Worm (Caenorhabditis elegans) whole organism, L1 larva: ENCODE measurements around the gene lgc-44.
A peak's percentile ranks its signal among the peaks of the same experiment; 100 is the strongest.

Source experiments
- C16A3.4 ChIP-seq: fragments of 150-350 bp; optimal IDR thresholded peaks from 2 replicates; lab custom pipeline; 2014; ENCODE audit warnings: missing biosample characterization, missing genetic modification characterization
- alr-1 ChIP-seq: fragments of 200-800 bp; sonication (Bioruptor generic); optimal IDR thresholded peaks from 2 replicates; lab custom pipeline; 2018; ENCODE audit warnings: borderline replicate concordance, mild to moderate bottlenecking, missing genetic modification characterization, missing compliant biosample characterization
- aly-2 ChIP-seq: fragments of 150-350 bp; optimal IDR thresholded peaks from 2 replicates; lab custom pipeline; 2014; ENCODE audit warnings: missing biosample characterization, missing genetic modification characterization
- ama-1 ChIP-seq: fragments of 150-350 bp; optimal IDR thresholded peaks from 2 replicates; lab custom pipeline; 2014
- blmp-1 ChIP-seq: fragments of 150-350 bp; optimal IDR thresholded peaks from 2 replicates; lab custom pipeline; 2014; ENCODE audit warnings: missing biosample characterization, missing genetic modification characterization
- ceh-63 ChIP-seq: fragments of 200-800 bp; sonication (Bioruptor generic); optimal IDR thresholded peaks from 2 replicates; lab custom pipeline; 2018; ENCODE audit warnings: mild to moderate bottlenecking, missing genetic modification characterization, missing compliant biosample characterization
- ceh-8 ChIP-seq: fragments of 200-800 bp; sonication (Bioruptor generic); optimal IDR thresholded peaks from 2 replicates; lab custom pipeline; 2018; ENCODE audit warnings: mild to moderate bottlenecking, missing genetic modification characterization, moderate library complexity, missing compliant biosample characterization
- ceh-88 ChIP-seq: fragments of 200-800 bp; sonication (Bioruptor generic); IDR thresholded peaks from 2 replicates; pipeline ENCODE4 v1.3.6; 2022; ENCODE audit warnings: missing genetic modification characterization, missing compliant biosample characterization
- ceh-90 ChIP-seq: sonication (generic microtip); optimal IDR thresholded peaks from 2 replicates; lab custom pipeline; 2016; ENCODE audit warnings: missing genetic modification characterization, missing compliant biosample characterization
- ces-1 ChIP-seq: fragments of 150-350 bp; optimal IDR thresholded peaks from 2 replicates; lab custom pipeline; 2014; ENCODE audit warnings: missing biosample characterization, missing genetic modification reagents, missing genetic modification characterization
- dpl-1 ChIP-seq, 3 experiments: fragments of 150-350 bp in 2 of 3; sonication (generic microtip) in 1 of 3; optimal IDR thresholded peaks; 2 replicates each; lab custom pipeline; 2014 to 2017; ENCODE audit warnings: missing biosample characterization in 3 of 3, missing genetic modification characterization in 3 of 3, missing genetic modification reagents in 3 of 3
- dsc-1 ChIP-seq: sonication (generic microtip); optimal IDR thresholded peaks from 2 replicates; lab custom pipeline; 2016; ENCODE audit warnings: mild to moderate bottlenecking, missing genetic modification characterization, missing compliant biosample characterization
- efl-1 ChIP-seq, 4 experiments: fragments of 150-350 bp; optimal IDR thresholded peaks in 3 of 4; peaks in 1 of 4; 1 replicate in 1 of 4; 2 replicates in 3 of 4; lab custom pipeline; 2014; ENCODE audit warnings: missing biosample characterization in 2 of 4, missing genetic modification characterization in 2 of 4, missing genetic modification reagents in 2 of 4
- egl-13 ChIP-seq: sonication (generic microtip); optimal IDR thresholded peaks from 2 replicates; lab custom pipeline; 2016; ENCODE audit warnings: missing genotype, missing genetic modification reagents, missing genetic modification characterization, missing compliant biosample characterization
- egl-27 ChIP-seq, 2 experiments: fragments of 150-350 bp in 1 of 2; sonication (generic microtip); optimal IDR thresholded peaks; 3 replicates each; lab custom pipeline; 2017 to 2018; ENCODE audit warnings: missing biosample characterization in 2 of 2, missing genetic modification characterization in 2 of 2, missing genetic modification reagents in 2 of 2
- elt-2 ChIP-seq: sonication (generic microtip); optimal IDR thresholded peaks from 2 replicates; lab custom pipeline; 2016; ENCODE audit warnings: missing genetic modification characterization, mild to moderate bottlenecking, inconsistent platforms, missing compliant biosample characterization, missing genetic modification reagents
- fkh-10 ChIP-seq: sonication (generic microtip); optimal IDR thresholded peaks from 2 replicates; lab custom pipeline; 2017; ENCODE audit warnings: missing biosample characterization, missing genetic modification reagents, missing genetic modification characterization
- fkh-4 ChIP-seq: sonication (generic microtip); optimal IDR thresholded peaks from 2 replicates; lab custom pipeline; 2016; ENCODE audit warnings: missing compliant biosample characterization, missing genetic modification characterization, borderline replicate concordance
- fkh-8 ChIP-seq: sonication (generic microtip); optimal IDR thresholded peaks from 2 replicates; lab custom pipeline; 2016; ENCODE audit warnings: mild to moderate bottlenecking, missing genetic modification characterization, missing compliant biosample characterization
- fos-1 ChIP-seq: fragments of 150-350 bp; optimal IDR thresholded peaks from 2 replicates; lab custom pipeline; 2014; ENCODE audit warnings: missing biosample characterization, missing genetic modification characterization
- hlh-17 ChIP-seq: fragments of 200-800 bp; sonication (Bioruptor generic); optimal IDR thresholded peaks from 2 replicates; lab custom pipeline; 2018; ENCODE audit warnings: missing genetic modification characterization, mild to moderate bottlenecking, missing compliant biosample characterization, moderate library complexity, borderline replicate concordance
- hlh-4 ChIP-seq: sonication (generic microtip); optimal IDR thresholded peaks from 2 replicates; lab custom pipeline; 2016; ENCODE audit warnings: mild to moderate bottlenecking, missing genetic modification characterization, missing compliant biosample characterization
- irx-1 ChIP-seq: sonication (generic microtip); optimal IDR thresholded peaks from 2 replicates; lab custom pipeline; 2016; ENCODE audit warnings: missing genetic modification characterization, missing compliant biosample characterization
- isw-1 ChIP-seq: fragments of 200-800 bp; sonication (Bioruptor generic); IDR thresholded peaks from 2 replicates; pipeline ENCODE4 v1.3.6; 2022; ENCODE audit warnings: missing genetic modification characterization, missing compliant biosample characterization
- lin-13 ChIP-seq: fragments of 150-350 bp; optimal IDR thresholded peaks from 2 replicates; lab custom pipeline; 2014; ENCODE audit warnings: missing biosample characterization, missing genetic modification reagents, missing genetic modification characterization
- lin-35 ChIP-seq, 2 experiments: fragments of 150-350 bp; optimal IDR thresholded peaks; 2 replicates each; lab custom pipeline; 2014; ENCODE audit warnings: missing biosample characterization in 2 of 2, missing genetic modification characterization in 2 of 2, missing genetic modification reagents in 2 of 2
- lin-39 ChIP-seq: fragments of 150-350 bp; optimal IDR thresholded peaks from 2 replicates; lab custom pipeline; 2014; ENCODE audit warnings: missing biosample characterization, missing genetic modification reagents, missing genetic modification characterization
- lsy-2 ChIP-seq, 2 experiments: fragments of 150-350 bp; optimal IDR thresholded peaks; 2 replicates each; lab custom pipeline; 2014; ENCODE audit warnings: missing biosample characterization in 2 of 2, missing genetic modification characterization in 2 of 2
- mab-9 ChIP-seq: fragments of 200-800 bp; sonication (Bioruptor generic); IDR thresholded peaks from 2 replicates; pipeline ENCODE4 v1.3.6; 2022; ENCODE audit warnings: missing genetic modification reagents, missing genetic modification characterization, missing compliant biosample characterization
- mef-2 ChIP-seq: fragments of 150-350 bp; optimal IDR thresholded peaks from 2 replicates; lab custom pipeline; 2014; ENCODE audit warnings: missing biosample characterization, missing genetic modification characterization
- mep-1 ChIP-seq: fragments of 150-350 bp; optimal IDR thresholded peaks from 2 replicates; lab custom pipeline; 2014; ENCODE audit warnings: missing biosample characterization, missing genetic modification characterization
- nhr-11 ChIP-seq: fragments of 150-350 bp; optimal IDR thresholded peaks from 2 replicates; lab custom pipeline; 2014; ENCODE audit warnings: missing biosample characterization, missing genetic modification characterization
- nhr-12 ChIP-seq: sonication (generic microtip); optimal IDR thresholded peaks from 2 replicates; lab custom pipeline; 2017; ENCODE audit warnings: missing biosample characterization, missing genetic modification characterization
- nhr-237 ChIP-seq: fragments of 150-350 bp; optimal IDR thresholded peaks from 2 replicates; lab custom pipeline; 2014; ENCODE audit warnings: missing biosample characterization, missing genetic modification characterization
- nhr-28 ChIP-seq: fragments of 150-350 bp; optimal IDR thresholded peaks from 2 replicates; lab custom pipeline; 2014; ENCODE audit warnings: missing biosample characterization, missing genetic modification characterization
- nhr-47 ChIP-seq: sonication (generic microtip); optimal IDR thresholded peaks from 2 replicates; lab custom pipeline; 2016; ENCODE audit warnings: mild to moderate bottlenecking, missing genetic modification characterization, moderate library complexity, missing compliant biosample characterization
- nhr-71 ChIP-seq: sonication (generic microtip); optimal IDR thresholded peaks from 2 replicates; lab custom pipeline; 2016; ENCODE audit warnings: mild to moderate bottlenecking, missing genetic modification characterization, moderate library complexity, missing compliant biosample characterization
- nhr-76 ChIP-seq: sonication (generic microtip); optimal IDR thresholded peaks from 2 replicates; lab custom pipeline; 2017; ENCODE audit warnings: missing biosample characterization, missing genetic modification characterization
- nhr-77 ChIP-seq: fragments of 150-350 bp; optimal IDR thresholded peaks from 2 replicates; lab custom pipeline; 2014; ENCODE audit warnings: missing biosample characterization, missing genetic modification characterization
- nhr-84 ChIP-seq: sonication (generic microtip); optimal IDR thresholded peaks from 2 replicates; lab custom pipeline; 2017; ENCODE audit warnings: missing biosample characterization, missing genetic modification characterization
- nhr-90 ChIP-seq: sonication (generic microtip); optimal IDR thresholded peaks from 2 replicates; lab custom pipeline; 2016; ENCODE audit warnings: mild to moderate bottlenecking, missing genetic modification characterization, missing compliant biosample characterization; ENCODE audit not compliant: poor library complexity
- pag-3 ChIP-seq: sonication (generic microtip); optimal IDR thresholded peaks from 2 replicates; lab custom pipeline; 2017; ENCODE audit warnings: missing genetic modification characterization, mild to moderate bottlenecking, missing compliant biosample characterization, antibody characterized with exemption, borderline replicate concordance; ENCODE audit not compliant: insufficient read depth
- pax-3 ChIP-seq: fragments of 200-800 bp; sonication (Bioruptor generic); optimal IDR thresholded peaks from 2 replicates; lab custom pipeline; 2018; ENCODE audit warnings: mild to moderate bottlenecking, missing genetic modification characterization, moderate library complexity, missing compliant biosample characterization
- rnt-1 ChIP-seq: sonication (generic microtip); optimal IDR thresholded peaks from 2 replicates; lab custom pipeline; 2016; ENCODE audit warnings: mild to moderate bottlenecking, missing genetic modification characterization, moderate library complexity, missing compliant biosample characterization
- skn-1 ChIP-seq: fragments of 150-350 bp; optimal IDR thresholded peaks from 2 replicates; lab custom pipeline; 2014; ENCODE audit warnings: missing biosample characterization, missing genetic modification characterization
- sox-4 ChIP-seq: sonication (generic microtip); optimal IDR thresholded peaks from 2 replicates; lab custom pipeline; 2016; ENCODE audit warnings: missing genetic modification characterization, missing compliant biosample characterization
- sup-37 ChIP-seq: fragments of 200-800 bp; sonication (Bioruptor generic); optimal IDR thresholded peaks from 2 replicates; lab custom pipeline; 2018; ENCODE audit warnings: mild to moderate bottlenecking, missing genetic modification characterization, missing compliant biosample characterization
- swsn-7 ChIP-seq: sonication (generic microtip); optimal IDR thresholded peaks from 2 replicates; lab custom pipeline; 2016; ENCODE audit warnings: missing genetic modification characterization, missing compliant biosample characterization
- unc-130 ChIP-seq: fragments of 150-350 bp; optimal IDR thresholded peaks from 2 replicates; lab custom pipeline; 2017; ENCODE audit warnings: missing biosample characterization, missing genetic modification characterization, inconsistent platforms
- unc-86 ChIP-seq: sonication (generic microtip); optimal IDR thresholded peaks from 2 replicates; lab custom pipeline; 2016; ENCODE audit warnings: missing genetic modification characterization, missing compliant biosample characterization
- zag-1 ChIP-seq: fragments of 150-350 bp; optimal IDR thresholded peaks from 2 replicates; lab custom pipeline; 2014; ENCODE audit warnings: missing biosample characterization, missing genetic modification characterization
- ztf-11 ChIP-seq, 2 experiments: sonication (generic microtip); optimal IDR thresholded peaks; 2 replicates each; lab custom pipeline; 2016 to 2017; ENCODE audit warnings: missing genetic modification characterization in 2 of 2, missing biosample characterization in 1 of 2, missing compliant biosample characterization in 1 of 2
- ztf-4 ChIP-seq: fragments of 150-350 bp; optimal IDR thresholded peaks from 2 replicates; lab custom pipeline; 2014; ENCODE audit warnings: missing biosample characterization, missing genetic modification characterization

Gene lgc-44

ce11 chrV:11677494-11677893 is 5.1 kb upstream of the lgc-44 start:
- TF ChIP-seq ztf-4 (tag; lab: Kevin White, UChicago) (no peak), dsc-1 (no peak), rnt-1 (tag; lab: Kevin White, UChicago) (peak; percentile 55), lsy-2 (tag; optimal IDR thresholded peaks at IDR 0.05; lab: Kevin White, UChicago) (peak in 1 of 2 experiments; percentile 50), nhr-47 (tag; lab: Kevin White, UChicago) (no peak), sox-4 (tag; lab: Kevin White, UChicago) (no peak), pax-3 (tag; lab: Kevin White, UChicago) (no peak), ztf-11 (tag; optimal IDR thresholded peaks at IDR 0.05; lab: Kevin White, UChicago) (no peak), lin-13 (GFP tag; lab: Kevin White, UChicago) (no peak), mef-2 (tag; lab: Kevin White, UChicago) (no peak), ceh-8 (no peak), lin-35 (GFP tag; optimal IDR thresholded peaks at IDR 0.05; lab: Kevin White, UChicago) (no peak), nhr-237 (tag; lab: Kevin White, UChicago) (no peak), lin-39 (tag; lab: Kevin White, UChicago) (no peak), nhr-11 (tag; lab: Kevin White, UChicago) (no peak), ceh-63 (GFP tag; lab: Kevin White, UChicago) (no peak), efl-1 (optimal IDR thresholded peaks at IDR 0.05; lab: Kevin White, UChicago) (no peak), efl-1 (GFP tag; optimal IDR thresholded peaks at IDR 0.05 in 1 of 2; lab: Kevin White, UChicago) (peak in 1 of 2 experiments; percentile 10), nhr-90 (tag; lab: Kevin White, UChicago) (no peak), hlh-17 (GFP tag; lab: Kevin White, UChicago) (no peak), isw-1 (no peak), mab-9 (GFP tag; lab: Robert Waterston, UW) (no peak), ces-1 (GFP tag; lab: Kevin White, UChicago) (no peak), pag-3 (tag; lab: Kevin White, UChicago) (peak; percentile 12), fos-1 (tag; lab: Kevin White, UChicago) (no peak), nhr-71 (tag; lab: Kevin White, UChicago) (peak; percentile 19), hlh-4 (tag; lab: Kevin White, UChicago) (no peak), ama-1 (no peak), egl-13 (tag; lab: Kevin White, UChicago) (no peak), nhr-84 (tag; lab: Kevin White, UChicago) (no peak), fkh-4 (no peak), skn-1 (tag; lab: Kevin White, UChicago) (no peak), elt-2 (tag; lab: Kevin White, UChicago) (no peak), fkh-10 (GFP tag; lab: Kevin White, UChicago) (no peak), aly-2 (tag; lab: Kevin White, UChicago) (no peak), nhr-28 (tag; lab: Kevin White, UChicago) (no peak), unc-86 (tag; lab: Kevin White, UChicago) (no peak), mep-1 (tag; lab: Kevin White, UChicago) (peak; percentile 38), irx-1 (tag; lab: Kevin White, UChicago) (no peak), ceh-90 (no peak), zag-1 (tag; lab: Kevin White, UChicago) (no peak), C16A3.4 (tag; lab: Kevin White, UChicago) (no peak), alr-1 (no peak), nhr-77 (no peak), fkh-8 (tag; lab: Kevin White, UChicago) (no peak), nhr-76 (tag; lab: Kevin White, UChicago) (no peak), swsn-7 (tag; lab: Kevin White, UChicago) (no peak), egl-27 (tag; optimal IDR thresholded peaks at IDR 0.05; lab: Kevin White, UChicago) (no peak), ceh-88 (GFP tag; lab: Robert Waterston, UW) (no peak), dpl-1 (GFP tag; optimal IDR thresholded peaks at IDR 0.05; lab: Kevin White, UChicago) (no peak), sup-37 (GFP tag; lab: Kevin White, UChicago) (no peak), unc-130 (tag; lab: Kevin White, UChicago) (peak; percentile 52), nhr-12 (tag; lab: Kevin White, UChicago) (no peak), blmp-1 (tag; lab: Kevin White, UChicago) (peak; percentile 97)
